Fruit fly (Drosophila melanogaster) whole organism, embryonic: ENCODE results near the gene cbt.

ENCODE experiments used
- Abd-B ChIP-seq: fragments of 200-800 bp; sonication (Bioruptor generic); optimal IDR thresholded peaks from 2 replicates; lab custom pipeline; 2018; ENCODE audit warnings: missing biosample characterization, mild to moderate bottlenecking, missing genetic modification characterization, moderate library complexity
- Adf1 ChIP-seq: fragments of 200-800 bp; sonication (Bioruptor generic); IDR thresholded peaks from 2 replicates; pipeline ENCODE4 v1.3.6; 2022; ENCODE audit warnings: missing biosample characterization, missing genetic modification characterization
- Atf3 ChIP-seq: fragments of 200-800 bp; sonication (Bioruptor generic); optimal IDR thresholded peaks from 3 replicates; lab custom pipeline; 2016; ENCODE audit warnings: missing biosample characterization, missing genetic modification characterization
- CG10321 ChIP-seq: fragments of 200-800 bp; sonication (Bioruptor generic); IDR thresholded peaks from 2 replicates; pipeline ENCODE4 v1.3.6; 2022; ENCODE audit warnings: missing biosample characterization, missing genetic modification characterization
- CG11456 ChIP-seq: fragments of 200-800 bp; sonication (Bioruptor generic); IDR thresholded peaks from 3 replicates; pipeline ENCODE4 v1.3.6; 2022; ENCODE audit warnings: missing biosample characterization, missing genetic modification characterization
- CG11723 ChIP-seq: fragments of 200-800 bp; sonication (Bioruptor generic); optimal IDR thresholded peaks from 2 replicates; lab custom pipeline; 2017; ENCODE audit warnings: missing biosample characterization, mild to moderate bottlenecking, missing genetic modification characterization
- CG12155 ChIP-seq: fragments of 200-800 bp; sonication (Bioruptor generic); optimal IDR thresholded peaks from 3 replicates; lab custom pipeline; 2016; ENCODE audit warnings: missing biosample characterization, missing genetic modification characterization
- CG12219 ChIP-seq: fragments of 200-800 bp; sonication (Bioruptor generic); optimal IDR thresholded peaks from 3 replicates; lab custom pipeline; 2018; ENCODE audit warnings: missing biosample characterization, mild to moderate bottlenecking, missing genetic modification characterization
- CG14441 ChIP-seq: fragments of 200-800 bp; sonication (Bioruptor generic); IDR thresholded peaks from 2 replicates; pipeline ENCODE4 v1.3.6; 2022; ENCODE audit warnings: missing biosample characterization, missing genetic modification characterization
- CG14860 ChIP-seq: fragments of 200-800 bp; sonication (Bioruptor generic); IDR thresholded peaks from 3 replicates; pipeline ENCODE4 v1.3.6; 2022; ENCODE audit warnings: missing biosample characterization, missing genetic modification characterization; ENCODE audit not compliant: partially characterized antibody
- CG15011 ChIP-seq: fragments of 200-800 bp; sonication (Bioruptor generic); optimal IDR thresholded peaks from 3 replicates; lab custom pipeline; 2018; ENCODE audit warnings: missing biosample characterization, mild to moderate bottlenecking, missing genetic modification characterization
- CG15269 ChIP-seq: fragments of 200-800 bp; sonication (Bioruptor generic); optimal IDR thresholded peaks from 2 replicates; lab custom pipeline; 2018; ENCODE audit warnings: missing biosample characterization, mild to moderate bottlenecking, missing genetic modification characterization, moderate library complexity
- CG15696 ChIP-seq: fragments of 200-800 bp; sonication (Bioruptor generic); optimal IDR thresholded peaks from 2 replicates; lab custom pipeline; 2019; ENCODE audit warnings: missing biosample characterization, mild to moderate bottlenecking, missing genetic modification characterization, moderate library complexity
- CG17359 ChIP-seq: fragments of 200-800 bp; sonication (Bioruptor generic); optimal IDR thresholded peaks from 3 replicates; lab custom pipeline; 2018; ENCODE audit warnings: missing biosample characterization, mild to moderate bottlenecking, missing genetic modification characterization, moderate library complexity
- CG33213 ChIP-seq: fragments of 200-800 bp; sonication (Bioruptor generic); optimal IDR thresholded peaks from 3 replicates; lab custom pipeline; 2016; ENCODE audit warnings: missing biosample characterization, missing genetic modification characterization
- CG34224 ChIP-seq: fragments of 200-800 bp; sonication (Bioruptor generic); IDR thresholded peaks from 3 replicates; pipeline ENCODE4 v1.3.6; 2022; ENCODE audit warnings: missing biosample characterization, missing genetic modification characterization; ENCODE audit not compliant: partially characterized antibody
- CG3847 ChIP-seq: fragments of 200-800 bp; sonication (Bioruptor generic); IDR thresholded peaks from 2 replicates; pipeline ENCODE4 v1.3.6; 2022; ENCODE audit warnings: missing biosample characterization, missing genetic modification characterization
- CG4820 ChIP-seq: fragments of 200-800 bp; sonication (Bioruptor generic); optimal IDR thresholded peaks from 3 replicates; lab custom pipeline; 2016; ENCODE audit warnings: missing biosample characterization, missing genetic modification characterization
- CG7786 ChIP-seq: fragments of 200-800 bp; sonication (Bioruptor generic); optimal IDR thresholded peaks from 2 replicates; lab custom pipeline; 2016; ENCODE audit warnings: missing biosample characterization, missing genetic modification characterization
- CG7839 ChIP-seq: fragments of 200-800 bp; sonication (Bioruptor generic); optimal IDR thresholded peaks from 3 replicates; lab custom pipeline; 2018; ENCODE audit warnings: missing biosample characterization, mild to moderate bottlenecking, missing genetic modification characterization, moderate library complexity
- CG8944 ChIP-seq: fragments of 200-800 bp; sonication (Bioruptor generic); optimal IDR thresholded peaks from 3 replicates; lab custom pipeline; 2016; ENCODE audit warnings: missing biosample characterization, missing genetic modification characterization
- CrebB ChIP-seq: fragments of 200-800 bp; sonication (Bioruptor generic); optimal IDR thresholded peaks from 3 replicates; lab custom pipeline; 2018; ENCODE audit warnings: missing biosample characterization, mild to moderate bottlenecking, missing genetic modification characterization
- E2f2 ChIP-seq: fragments of 200-800 bp; sonication (Bioruptor generic); IDR thresholded peaks from 2 replicates; pipeline ENCODE4 v1.3.6; 2022; ENCODE audit warnings: missing biosample characterization, missing genetic modification characterization
- Fer3 ChIP-seq: fragments of 200-800 bp; sonication (Bioruptor generic); optimal IDR thresholded peaks from 2 replicates; lab custom pipeline; 2018; ENCODE audit warnings: missing biosample characterization, mild to moderate bottlenecking, missing genetic modification characterization, moderate library complexity
- Gsc ChIP-seq: fragments of 200-800 bp; sonication (Bioruptor generic); IDR thresholded peaks from 2 replicates; pipeline ENCODE4 v1.3.6; 2022; ENCODE audit warnings: missing biosample characterization, missing genetic modification characterization
- Gug ChIP-seq: fragments of 200-800 bp; sonication (Bioruptor generic); IDR thresholded peaks from 4 replicates; pipeline ENCODE4 v1.3.6; 2022; ENCODE audit warnings: missing biosample characterization, missing genetic modification characterization
- HmgD ChIP-seq: fragments of 200-800 bp; sonication (Bioruptor generic); optimal IDR thresholded peaks from 3 replicates; lab custom pipeline; 2016; ENCODE audit warnings: missing biosample characterization, missing genetic modification characterization
- Lpt ChIP-seq: fragments of >200 bp; optimal IDR thresholded peaks from 2 replicates; lab custom pipeline; 2018; ENCODE audit warnings: missing biosample characterization, missing genetic modification characterization
- Med ChIP-seq: fragments of 200-800 bp; sonication (Bioruptor generic); peaks from one replicate; lab custom pipeline; 2016; ENCODE audit warnings: missing biosample characterization, missing genetic modification characterization, mild to moderate bottlenecking, inconsistent platforms, moderate library complexity
- Pdp1 ChIP-seq, 2 experiments: fragments of 200-800 bp; sonication (Bioruptor generic); optimal IDR thresholded peaks; 3 replicates each; lab custom pipeline; 2016; ENCODE audit warnings: missing biosample characterization in 2 of 2, missing genetic modification characterization in 2 of 2, mild to moderate bottlenecking in 1 of 2, moderate library complexity in 1 of 2
- Ptx1 ChIP-seq: fragments of 200-800 bp; sonication (Bioruptor generic); IDR thresholded peaks from 2 replicates; pipeline ENCODE4 v1.3.6; 2022; ENCODE audit warnings: missing biosample characterization, missing genetic modification characterization
- Sin3A ChIP-seq: fragments of >200 bp; optimal IDR thresholded peaks from 2 replicates; lab custom pipeline; 2018
- Sox102F ChIP-seq: fragments of 200-800 bp; sonication (Bioruptor generic); optimal IDR thresholded peaks from 2 replicates; lab custom pipeline; 2018; ENCODE audit warnings: missing biosample characterization, mild to moderate bottlenecking, missing genetic modification characterization, moderate library complexity
- Sry-β ChIP-seq: fragments of 200-800 bp; sonication (Bioruptor generic); optimal IDR thresholded peaks from 2 replicates; lab custom pipeline; 2018; ENCODE audit warnings: missing biosample characterization, mild to moderate bottlenecking, missing genetic modification characterization, moderate library complexity
- Xrp1 ChIP-seq: fragments of 200-800 bp; sonication (Bioruptor generic); IDR thresholded peaks from 2 replicates; pipeline ENCODE4 v1.3.6; 2022; ENCODE audit warnings: missing biosample characterization, missing genetic modification characterization
- al ChIP-seq: fragments of 200-800 bp; sonication (Bioruptor generic); IDR thresholded peaks from 2 replicates; pipeline ENCODE4 v1.3.6; 2022; ENCODE audit warnings: missing biosample characterization, missing genetic modification characterization
- bab2 ChIP-seq: fragments of 200-800 bp; sonication (Bioruptor generic); optimal IDR thresholded peaks from 2 replicates; lab custom pipeline; 2016; ENCODE audit warnings: missing biosample characterization, missing genetic modification characterization
- br ChIP-seq: fragments of >200 bp; optimal IDR thresholded peaks from 2 replicates; lab custom pipeline; 2017
- chn ChIP-seq: fragments of 200-800 bp; sonication (Bioruptor generic); optimal IDR thresholded peaks from 2 replicates; lab custom pipeline; 2016; ENCODE audit warnings: missing biosample characterization, missing genetic modification characterization
- da ChIP-seq: fragments of 200-800 bp; sonication (Bioruptor generic); optimal IDR thresholded peaks from 2 replicates; lab custom pipeline; 2016; ENCODE audit warnings: missing biosample characterization, missing genetic modification characterization
- dmrt99B ChIP-seq: fragments of 200-800 bp; sonication (Bioruptor generic); optimal IDR thresholded peaks from 2 replicates; lab custom pipeline; 2018; ENCODE audit warnings: missing biosample characterization, mild to moderate bottlenecking, missing genetic modification characterization, moderate library complexity
- fru ChIP-seq: fragments of >200 bp; optimal IDR thresholded peaks from 2 replicates; lab custom pipeline; 2017
- lab ChIP-seq: fragments of 200-800 bp; sonication (Bioruptor generic); optimal IDR thresholded peaks from 3 replicates; lab custom pipeline; 2017; ENCODE audit warnings: missing biosample characterization, missing genetic modification characterization, mild to moderate bottlenecking, moderate library complexity, missing genetic modification reagents
- maf-S ChIP-seq: fragments of 200-800 bp; sonication (Bioruptor generic); optimal IDR thresholded peaks from 2 replicates; lab custom pipeline; 2016; ENCODE audit warnings: missing biosample characterization, missing genetic modification characterization
- nau ChIP-seq: fragments of 200-800 bp; sonication (Bioruptor generic); optimal IDR thresholded peaks from 3 replicates; lab custom pipeline; 2017; ENCODE audit warnings: missing biosample characterization, mild to moderate bottlenecking, missing genetic modification characterization, missing genetic modification reagents
- pb ChIP-seq: fragments of 200-800 bp; sonication (Bioruptor generic); optimal IDR thresholded peaks from 3 replicates; lab custom pipeline; 2016; ENCODE audit warnings: missing biosample characterization, missing genetic modification characterization
- rib ChIP-seq: fragments of 200-800 bp; sonication (Bioruptor generic); IDR thresholded peaks from 2 replicates; pipeline ENCODE4 v1.3.6; 2022; ENCODE audit warnings: missing biosample characterization, missing genetic modification characterization
- salm ChIP-seq: fragments of 200-800 bp; sonication (Bioruptor generic); optimal IDR thresholded peaks from 2 replicates; lab custom pipeline; 2018; ENCODE audit warnings: missing biosample characterization, mild to moderate bottlenecking, missing genetic modification characterization
- sens-2 ChIP-seq: fragments of 200-800 bp; sonication (Bioruptor generic); IDR thresholded peaks from 2 replicates; pipeline ENCODE4 v1.3.6; 2022; ENCODE audit warnings: missing biosample characterization, missing genetic modification characterization
- ttk ChIP-seq: fragments of 200-800 bp; sonication (Bioruptor generic); IDR thresholded peaks from 2 replicates; pipeline ENCODE4 v2.1.2; 2022; ENCODE audit warnings: missing biosample characterization, missing genetic modification characterization
- tup ChIP-seq: fragments of 200-800 bp; sonication (Bioruptor generic); optimal IDR thresholded peaks from 2 replicates; lab custom pipeline; 2016; ENCODE audit warnings: missing biosample characterization, mild to moderate bottlenecking, missing genetic modification characterization, moderate library complexity
- wor ChIP-seq: fragments of 200-800 bp; sonication (Bioruptor generic); IDR thresholded peaks from 2 replicates; pipeline ENCODE4 v1.3.6; 2022; ENCODE audit warnings: missing biosample characterization, missing genetic modification characterization

The cbt gene

DNA sequence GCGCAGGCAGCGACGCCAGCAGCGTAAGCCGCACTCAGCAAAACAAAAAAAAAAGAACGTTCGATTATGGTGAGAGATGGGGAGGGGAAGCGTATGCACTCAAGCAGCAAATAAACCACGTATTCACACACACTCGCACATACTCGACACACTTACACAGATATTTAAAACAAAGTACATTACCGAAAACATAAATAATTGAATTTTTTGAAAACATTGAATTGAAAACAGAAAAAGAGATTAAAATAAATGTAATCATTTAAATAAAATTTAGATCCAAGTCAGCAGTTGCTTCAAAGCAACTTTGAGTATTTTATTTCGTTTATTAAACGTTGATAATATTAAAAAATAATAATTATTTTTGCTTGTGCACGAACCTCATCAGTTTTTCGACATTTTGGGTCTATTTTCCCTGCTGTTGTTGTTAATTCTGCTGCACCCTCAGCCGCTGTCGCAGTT is 8.4 kb downstream of the cbt start (continued):
- TF ChIP-seq Med (GFP tag; lab: Kevin White, UChicago) = no peak
- TF ChIP-seq tup (GFP tag; lab: Kevin White, UChicago) = no peak
- no peak for TF ChIP-seq Sry-β (GFP tag; lab: Kevin White, UChicago)
- TF ChIP-seq CG15696 (tag; lab: Kevin White, UChicago) = no peak
- peak; percentile 76; the same call in 1 of the 2 replicates for TF ChIP-seq Xrp1 (GFP tag; lab: Robert Waterston, UW)
- no peak for TF ChIP-seq CG14441 (GFP tag; lab: Robert Waterston, UW)
- peak; percentile 15 for TF ChIP-seq CG12155 (GFP tag; lab: Kevin White, UChicago)
- TF ChIP-seq Adf1 = no peak
- TF ChIP-seq wor (GFP tag; lab: Robert Waterston, UW) = no peak
- TF ChIP-seq br (lab: Kevin White, UChicago) = no peak
- no peak for TF ChIP-seq bab2 (GFP tag; lab: Kevin White, UChicago)
- no peak for TF ChIP-seq maf-S (GFP tag; lab: Kevin White, UChicago)
- TF ChIP-seq Pdp1 (GFP tag; optimal IDR thresholded peaks at IDR 0.05; lab: Kevin White, UChicago) = no peak
- no peak; the same call in 1 of the 2 replicates for TF ChIP-seq E2f2 (GFP tag; lab: Robert Waterston, UW)
- TF ChIP-seq Gsc (GFP tag; lab: Robert Waterston, UW) = no peak
- no peak for TF ChIP-seq CG3847 (GFP tag; lab: Robert Waterston, UW)
- TF ChIP-seq CG15011 (GFP tag; lab: Kevin White, UChicago) = peak; percentile 29
- TF ChIP-seq nau (GFP tag; lab: Kevin White, UChicago) = peak; percentile 20
- TF ChIP-seq Sox102F (GFP tag; lab: Kevin White, UChicago) = peak; percentile 87
- TF ChIP-seq CG17359 (tag; lab: Kevin White, UChicago) = peak; percentile 81
- TF ChIP-seq da (GFP tag; lab: Kevin White, UChicago) = no peak
- TF ChIP-seq fru (lab: Kevin White, UChicago) = no peak
- TF ChIP-seq Sin3A = no peak
- no peak for TF ChIP-seq ttk (GFP tag; lab: Robert Waterston, UW)
- TF ChIP-seq Gug = 0 out of 4 replicates have a peak, but pooled peaks have one; percentile 10
- TF ChIP-seq CG11456 (GFP tag; lab: Robert Waterston, UW) = no peak
- no peak for TF ChIP-seq CG8944
- TF ChIP-seq al (GFP tag; lab: Robert Waterston, UW) = no peak
- peak; percentile 73 for TF ChIP-seq Fer3
- TF ChIP-seq CG14860 (GFP tag; lab: Robert Waterston, UW) = no peak
- no peak for TF ChIP-seq CG7786 (GFP tag; lab: Kevin White, UChicago)
- TF ChIP-seq Ptx1 = 0 out of 2 replicates have a peak, but pooled peaks have one; percentile 79
- peak; percentile 52 for TF ChIP-seq Abd-B (GFP tag; lab: Kevin White, UChicago)
- peak; percentile 76 for TF ChIP-seq CG7839 (tag; lab: Kevin White, UChicago)
- TF ChIP-seq HmgD (GFP tag; lab: Kevin White, UChicago) = no peak
- no peak for TF ChIP-seq CG34224
- peak; percentile 80 for TF ChIP-seq CG15269 (tag; lab: Kevin White, UChicago)
- TF ChIP-seq rib (GFP tag; lab: Robert Waterston, UW) = no peak
- no peak for TF ChIP-seq CG33213 (GFP tag; lab: Kevin White, UChicago)
- TF ChIP-seq Atf3 (GFP tag; lab: Kevin White, UChicago) = no peak
- TF ChIP-seq CrebB (tag; lab: Kevin White, UChicago) = no peak
- peak; percentile 83 for TF ChIP-seq dmrt99B (tag; lab: Kevin White, UChicago)
- no peak for TF ChIP-seq CG10321
- peak; percentile 41 for TF ChIP-seq CG4820 (GFP tag; lab: Kevin White, UChicago)
- TF ChIP-seq pb (GFP tag; lab: Kevin White, UChicago) = no peak
- TF ChIP-seq chn = no peak
- peak; percentile 76 for TF ChIP-seq lab (GFP tag; lab: Kevin White, UChicago)
- TF ChIP-seq salm = peak; percentile 70
- TF ChIP-seq CG12219 (GFP tag; lab: Kevin White, UChicago) = no peak
- no peak for TF ChIP-seq Lpt
- TF ChIP-seq sens-2 (GFP tag; lab: Robert Waterston, UW) = no peak
- peak; percentile 11 for TF ChIP-seq CG11723 (GFP tag; lab: Kevin White, UChicago)
